Fruit fly (Drosophila melanogaster): ENCODE measurements around the gene CG7201.

DNA sequence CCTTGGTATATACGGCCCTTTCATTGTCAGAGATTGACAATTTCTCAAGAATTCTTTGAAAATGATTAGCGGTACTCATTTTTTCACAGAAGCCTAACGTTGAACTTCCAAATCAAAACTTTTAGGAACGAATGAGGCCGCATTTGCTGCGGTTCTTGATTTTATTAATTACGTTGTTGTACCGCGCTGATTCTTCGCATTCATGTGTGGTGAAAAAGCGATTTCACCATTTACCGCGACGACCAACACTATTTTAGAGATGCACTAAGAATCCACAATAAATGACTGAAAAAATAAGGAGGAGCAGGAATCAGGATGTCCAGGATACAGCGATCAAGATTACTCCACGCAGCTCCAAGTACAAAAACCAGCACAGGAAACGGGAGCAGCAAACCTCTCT is 8.8 kb upstream of the CG7201 start, which contains the start of the genes CG7194 and Sbp2:
- TF ChIP-seq kay (GFP tag; ENCODE audit: borderline replicate concordance) (no peak), Mnt (GFP tag; optimal IDR thresholded peaks at IDR 0.05) (no peak)

Measured in whole organism, adult.